Fruit fly (Drosophila melanogaster): ENCODE data around the gene Mpi.

Gene Mpi

dm6 chr3R:9771519-9771972 is 12.1 kb downstream of the Mpi start, which contains the start of gene CG9471 (continued):
- TF ChIP-seq pnt (GFP tag; optimal IDR thresholded peaks at IDR 0.05), result peak; percentile 89
- TF ChIP-seq croc (GFP tag; conservative IDR thresholded peaks at IDR 0.05), result peak; percentile 80
- peak; percentile 88 for TF ChIP-seq Side (GFP tag; optimal IDR thresholded peaks at IDR 0.05)
- peak; percentile 73 for TF ChIP-seq twi (tag; optimal IDR thresholded peaks at IDR 0.05)
- peak; percentile 33 for TF ChIP-seq stwl (tag; optimal IDR thresholded peaks at IDR 0.05)
- TF ChIP-seq lov (optimal IDR thresholded peaks at IDR 0.05), result no peak
- TF ChIP-seq lov (GFP tag; IDR thresholded peaks at IDR 0.05), result peak; percentile 87
- TF ChIP-seq CG12071 (GFP tag; optimal IDR thresholded peaks at IDR 0.05), result peak; percentile 88
- TF ChIP-seq CG10274 (GFP tag; optimal IDR thresholded peaks at IDR 0.05), result peak; percentile 64
- peak; percentile 94 for TF ChIP-seq Fer3 (tag; optimal IDR thresholded peaks at IDR 0.05)
- TF ChIP-seq nom (GFP tag; optimal IDR thresholded peaks at IDR 0.05), result peak; percentile 86
- peak in 1 of 2 experiments; percentile 73 for TF ChIP-seq Hr78 (GFP tag; optimal IDR thresholded peaks at IDR 0.05)
- TF ChIP-seq Dp (GFP tag; optimal IDR thresholded peaks at IDR 0.05), result peak; percentile 90
- TF ChIP-seq CG8359 (GFP tag; optimal IDR thresholded peaks at IDR 0.05; ENCODE audit: borderline replicate concordance), result peak; percentile 14
- peak; percentile 73 to 93 for TF ChIP-seq bsh (GFP tag; optimal IDR thresholded peaks at IDR 0.05)
- peak; percentile 92 for TF ChIP-seq CG9817 (tag; optimal IDR thresholded peaks at IDR 0.05)
- peak; percentile 90 for TF ChIP-seq CG16779 (GFP tag; IDR thresholded peaks at IDR 0.05)
- TF ChIP-seq CG30020 (tag; optimal IDR thresholded peaks at IDR 0.05), result peak; percentile 51
- peak; percentile 82 for TF ChIP-seq Atf-2 (GFP tag; optimal IDR thresholded peaks at IDR 0.05)
- peak; percentile 77 for TF ChIP-seq tup (GFP tag; optimal IDR thresholded peaks at IDR 0.05)
- peak; percentile 88 for TF ChIP-seq CG4854 (GFP tag; optimal IDR thresholded peaks at IDR 0.05)
- TF ChIP-seq Stat92E (GFP tag; optimal IDR thresholded peaks at IDR 0.05), result peak in 1 of 3 experiments; percentile 71
- TF ChIP-seq CG6689 (GFP tag; IDR thresholded peaks at IDR 0.05), result peak; percentile 94
- TF ChIP-seq Sox102F (GFP tag; optimal IDR thresholded peaks at IDR 0.05), result peak; percentile 93
- TF ChIP-seq H2.0 (GFP tag; IDR thresholded peaks at IDR 0.05), result peak; percentile 93
- TF ChIP-seq wdn (GFP tag; IDR thresholded peaks at IDR 0.05), result peak; percentile 89
- TF ChIP-seq CG10147 (GFP tag; optimal IDR thresholded peaks at IDR 0.05), result peak; percentile 82
- TF ChIP-seq CG13894 (tag; optimal IDR thresholded peaks at IDR 0.05), result peak; percentile 87
- peak; percentile 32; the same call in 2 of the 3 replicates for TF ChIP-seq z (GFP tag; IDR thresholded peaks at IDR 0.05)
- TF ChIP-seq CG1529 (GFP tag; optimal IDR thresholded peaks at IDR 0.05), result peak; percentile 80
- peak; percentile 96 for TF ChIP-seq lilli (GFP tag; optimal IDR thresholded peaks at IDR 0.05)
- TF ChIP-seq Opbp (GFP tag; IDR thresholded peaks at IDR 0.05; ENCODE audit: partially characterized antibody), result no peak
- TF ChIP-seq grn (GFP tag; optimal IDR thresholded peaks at IDR 0.05), result peak; percentile 82
- peak; percentile 92 for TF ChIP-seq esg (GFP tag; conservative IDR thresholded peaks at IDR 0.05)
- peak; percentile 93 for TF ChIP-seq CG30403 (GFP tag; optimal IDR thresholded peaks at IDR 0.05)
- peak; percentile 93 for TF ChIP-seq chm (GFP tag; IDR thresholded peaks at IDR 0.05)
- peak; percentile 91 for TF ChIP-seq CG13775 (GFP tag; optimal IDR thresholded peaks at IDR 0.05)
- TF ChIP-seq CG10543 (GFP tag; optimal IDR thresholded peaks at IDR 0.05), result peak; percentile 94
- TF ChIP-seq az2 (GFP tag; optimal IDR thresholded peaks at IDR 0.05), result peak; percentile 93
- TF ChIP-seq gro (GFP tag; optimal IDR thresholded peaks at IDR 0.05), result peak; percentile 89
- peak; percentile 69 for TF ChIP-seq ewg (GFP tag; optimal IDR thresholded peaks at IDR 0.05)
- TF ChIP-seq CG1602 (GFP tag; optimal IDR thresholded peaks at IDR 0.05), result peak; percentile 87
- TF ChIP-seq CG12744 (GFP tag; optimal IDR thresholded peaks at IDR 0.05), result peak; percentile 83
- TF ChIP-seq Hr39 (optimal IDR thresholded peaks at IDR 0.05), result no peak
- TF ChIP-seq CG12299 (tag; optimal IDR thresholded peaks at IDR 0.05), result peak; percentile 92
- peak; percentile 74 for TF ChIP-seq CG6813 (GFP tag; optimal IDR thresholded peaks at IDR 0.05)
- TF ChIP-seq CG9437 (GFP tag; optimal IDR thresholded peaks at IDR 0.05), result peak; percentile 82
- peak; percentile 49 for TF ChIP-seq Sry-δ (GFP tag; optimal IDR thresholded peaks at IDR 0.05)
- peak; percentile 89 for TF ChIP-seq CG3847 (GFP tag; IDR thresholded peaks at IDR 0.05)
- peak; percentile 90 for TF ChIP-seq fu2 (GFP tag; optimal IDR thresholded peaks at IDR 0.05)

Measured in whole organism, embryonic.